Worm (Caenorhabditis elegans) whole organism, L2 larva: ENCODE data around the gene K10D2.8.

Source experiments
- C34F6.9 ChIP-seq: fragments of 150-350 bp; optimal IDR thresholded peaks from 2 replicates; lab custom pipeline; 2014; ENCODE audit warnings: missing biosample characterization, missing genetic modification characterization
- F13H6.1 ChIP-seq: sonication (generic microtip); optimal IDR thresholded peaks from 2 replicates; lab custom pipeline; 2016; ENCODE audit warnings: missing genetic modification characterization, missing compliant biosample characterization
- R02D3.7 ChIP-seq: fragments of 150-350 bp; optimal IDR thresholded peaks from 2 replicates; lab custom pipeline; 2014; ENCODE audit warnings: missing biosample characterization, missing genetic modification characterization
- Y55F3AM.14 ChIP-seq: fragments of 200-800 bp; sonication (Bioruptor generic); optimal IDR thresholded peaks from 2 replicates; lab custom pipeline; 2018; ENCODE audit warnings: mild to moderate bottlenecking, missing genetic modification characterization, missing compliant biosample characterization
- ZK546.5 ChIP-seq: sonication (generic microtip); optimal IDR thresholded peaks from 2 replicates; lab custom pipeline; 2017; ENCODE audit warnings: missing biosample characterization, missing genetic modification characterization
- alr-1 ChIP-seq: fragments of 150-350 bp; optimal IDR thresholded peaks from 2 replicates; lab custom pipeline; 2014; ENCODE audit warnings: missing biosample characterization, missing genetic modification characterization
- aly-2 ChIP-seq: fragments of 150-350 bp; optimal IDR thresholded peaks from 2 replicates; lab custom pipeline; 2014; ENCODE audit warnings: missing biosample characterization, missing genetic modification characterization
- ama-1 ChIP-seq: fragments of 150-350 bp; optimal IDR thresholded peaks from 2 replicates; lab custom pipeline; 2018; ENCODE audit warnings: inconsistent platforms
- ceh-82 ChIP-seq: fragments of 150-350 bp; optimal IDR thresholded peaks from 2 replicates; lab custom pipeline; 2014; ENCODE audit warnings: missing biosample characterization, missing genetic modification characterization
- crh-2 ChIP-seq: sonication (generic microtip); optimal IDR thresholded peaks from 2 replicates; lab custom pipeline; 2017; ENCODE audit warnings: missing biosample characterization, missing genetic modification characterization
- dmd-4 ChIP-seq: sonication (generic microtip); optimal IDR thresholded peaks from 2 replicates; lab custom pipeline; 2017; ENCODE audit warnings: missing biosample characterization, missing genetic modification characterization
- egl-27 ChIP-seq: sonication (generic microtip); optimal IDR thresholded peaks from 3 replicates; lab custom pipeline; 2017; ENCODE audit warnings: missing biosample characterization, missing genetic modification reagents, missing genetic modification characterization
- elt-1 ChIP-seq: fragments of 150-350 bp; optimal IDR thresholded peaks from 2 replicates; lab custom pipeline; 2014; ENCODE audit warnings: missing biosample characterization, missing genetic modification characterization
- elt-3 ChIP-seq: sonication (generic microtip); optimal IDR thresholded peaks from 2 replicates; lab custom pipeline; 2017; ENCODE audit warnings: missing biosample characterization, missing genetic modification characterization
- fos-1 ChIP-seq: fragments of 150-350 bp; optimal IDR thresholded peaks from 2 replicates; lab custom pipeline; 2014; ENCODE audit warnings: missing biosample characterization, missing genetic modification characterization
- gmeb-1 ChIP-seq: fragments of 150-350 bp; optimal IDR thresholded peaks from 2 replicates; lab custom pipeline; 2014; ENCODE audit warnings: missing biosample characterization, missing genetic modification characterization
- lin-11 ChIP-seq: fragments of 150-350 bp; sonication (generic microtip); optimal IDR thresholded peaks from 2 replicates; lab custom pipeline; 2014; ENCODE audit warnings: missing biosample characterization, missing genetic modification characterization, inconsistent platforms, mixed read lengths
- lin-13 ChIP-seq: fragments of 150-350 bp; optimal IDR thresholded peaks from 2 replicates; lab custom pipeline; 2014; ENCODE audit warnings: missing biosample characterization, missing genetic modification reagents, missing genetic modification characterization
- lin-39 ChIP-seq: fragments of 150-350 bp; optimal IDR thresholded peaks from 2 replicates; lab custom pipeline; 2014; ENCODE audit warnings: missing biosample characterization, missing genetic modification reagents, missing genetic modification characterization
- lsy-2 ChIP-seq, 2 experiments: fragments of 150-350 bp in 1 of 2; sonication (generic microtip) in 1 of 2; optimal IDR thresholded peaks; 2 replicates each; lab custom pipeline; 2014 to 2017; ENCODE audit warnings: missing biosample characterization in 2 of 2, missing genetic modification characterization in 2 of 2
- mab-5 ChIP-seq: fragments of 150-350 bp; optimal IDR thresholded peaks from 2 replicates; lab custom pipeline; 2014; ENCODE audit warnings: missing biosample characterization, missing genetic modification characterization
- mbf-1 ChIP-seq: sonication (generic microtip); optimal IDR thresholded peaks from 2 replicates; lab custom pipeline; 2017; ENCODE audit warnings: missing biosample characterization, missing genetic modification characterization
- mdl-1 ChIP-seq, 2 experiments: fragments of 150-350 bp in 1 of 2; sonication (generic microtip) in 1 of 2; optimal IDR thresholded peaks; 2 replicates each; lab custom pipeline; 2017; ENCODE audit warnings: missing biosample characterization in 2 of 2, missing genetic modification characterization in 2 of 2
- nhr-10 ChIP-seq: sonication (generic microtip); optimal IDR thresholded peaks from 2 replicates; lab custom pipeline; 2017; ENCODE audit warnings: missing biosample characterization, missing genetic modification characterization
- nhr-11 ChIP-seq: fragments of 150-350 bp; optimal IDR thresholded peaks from 2 replicates; lab custom pipeline; 2014; ENCODE audit warnings: missing biosample characterization, missing genetic modification characterization
- nhr-129 ChIP-seq: fragments of 150-350 bp; optimal IDR thresholded peaks from 2 replicates; lab custom pipeline; 2014; ENCODE audit warnings: missing biosample characterization, missing genetic modification characterization
- nhr-21 ChIP-seq: fragments of 150-350 bp; optimal IDR thresholded peaks from 2 replicates; lab custom pipeline; 2014; ENCODE audit warnings: missing biosample characterization, missing genetic modification characterization
- nhr-23 ChIP-seq: fragments of 150-350 bp; optimal IDR thresholded peaks from 2 replicates; lab custom pipeline; 2014; ENCODE audit warnings: missing biosample characterization, missing genetic modification reagents, missing genetic modification characterization
- nhr-237 ChIP-seq: fragments of 150-350 bp; optimal IDR thresholded peaks from 2 replicates; lab custom pipeline; 2014; ENCODE audit warnings: missing biosample characterization, missing genetic modification characterization
- nhr-25 ChIP-seq: fragments of 150-350 bp; sonication (generic microtip); optimal IDR thresholded peaks from 3 replicates; lab custom pipeline; 2014; ENCODE audit warnings: missing biosample characterization, missing genetic modification characterization
- nhr-6 ChIP-seq: fragments of 150-350 bp; optimal IDR thresholded peaks from 2 replicates; lab custom pipeline; 2014; ENCODE audit warnings: missing biosample characterization, missing genetic modification characterization
- nhr-77 ChIP-seq: fragments of 150-350 bp; optimal IDR thresholded peaks from 2 replicates; lab custom pipeline; 2014; ENCODE audit warnings: missing biosample characterization, missing genetic modification characterization
- peb-1 ChIP-seq: fragments of 150-350 bp; optimal IDR thresholded peaks from 2 replicates; lab custom pipeline; 2014; ENCODE audit warnings: missing biosample characterization, missing genetic modification characterization
- sem-4 ChIP-seq: fragments of 150-350 bp; optimal IDR thresholded peaks from 2 replicates; lab custom pipeline; 2014; ENCODE audit warnings: missing biosample characterization, missing genetic modification reagents, missing genetic modification characterization
- skn-1 ChIP-seq: sonication (generic microtip); optimal IDR thresholded peaks from 2 replicates; lab custom pipeline; 2017; ENCODE audit warnings: missing biosample characterization, missing genetic modification characterization
- sma-3 ChIP-seq: sonication (generic microtip); optimal IDR thresholded peaks from 2 replicates; lab custom pipeline; 2016; ENCODE audit warnings: missing genetic modification reagents, missing genetic modification characterization, missing compliant biosample characterization
- sma-9 ChIP-seq, 2 experiments: fragments of 150-350 bp in 1 of 2; sonication (generic microtip) in 1 of 2; optimal IDR thresholded peaks; 2 replicates each; lab custom pipeline; 2014 to 2016; ENCODE audit warnings: missing genetic modification characterization in 2 of 2, mild to moderate bottlenecking in 1 of 2, missing biosample characterization in 1 of 2, missing compliant biosample characterization in 1 of 2, missing genetic modification reagents in 1 of 2, moderate library complexity in 1 of 2
- snpc-4 ChIP-seq: fragments of 150-350 bp; optimal IDR thresholded peaks from 2 replicates; lab custom pipeline; 2014; ENCODE audit warnings: missing biosample characterization, missing genetic modification characterization
- unc-39 ChIP-seq: fragments of 150-350 bp; optimal IDR thresholded peaks from 2 replicates; lab custom pipeline; 2014; ENCODE audit warnings: missing biosample characterization, missing genetic modification characterization
- unc-55 ChIP-seq: fragments of 150-350 bp; sonication (generic microtip); optimal IDR thresholded peaks from 3 replicates; lab custom pipeline; 2014; ENCODE audit warnings: missing biosample characterization, missing genetic modification reagents, missing genetic modification characterization
- unc-62 ChIP-seq: fragments of 150-350 bp; optimal IDR thresholded peaks from 2 replicates; lab custom pipeline; 2014; ENCODE audit warnings: missing biosample characterization, missing genetic modification reagents, missing genetic modification characterization
- zag-1 ChIP-seq: fragments of 150-350 bp; optimal IDR thresholded peaks from 2 replicates; lab custom pipeline; 2014; ENCODE audit warnings: missing biosample characterization, missing genetic modification characterization
- ztf-1 ChIP-seq: fragments of 200-800 bp; sonication (Bioruptor generic); conservative IDR thresholded peaks from 2 replicates; pipeline ENCODE4 v1.3.6; 2022; ENCODE audit warnings: missing genetic modification characterization, missing compliant biosample characterization
- ztf-11 ChIP-seq: sonication (generic microtip); optimal IDR thresholded peaks from 2 replicates; lab custom pipeline; 2017; ENCODE audit warnings: missing biosample characterization, missing genetic modification characterization

Gene K10D2.8

DNA sequence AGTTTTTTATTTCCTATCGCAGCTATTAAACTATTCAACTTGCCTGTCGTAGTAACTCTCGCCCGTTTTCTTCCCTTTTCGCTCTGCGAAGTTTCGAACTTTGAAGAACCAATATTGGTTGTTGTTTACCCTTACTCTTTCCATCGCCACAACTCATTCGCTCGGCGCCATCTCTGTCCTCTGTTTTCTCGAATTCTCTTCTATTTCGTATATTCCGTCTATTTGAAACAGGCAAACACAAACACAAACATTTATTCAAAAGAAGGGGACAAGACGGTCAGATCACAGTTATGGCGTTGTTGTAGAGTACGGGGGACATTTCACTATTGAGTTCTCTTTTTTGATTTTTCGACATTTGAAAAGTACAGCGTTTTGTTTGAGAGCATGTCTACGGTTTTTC, 34.3 kb downstream of the K10D2.8 start:
- TF ChIP-seq nhr-129 (tag; lab: Kevin White, UChicago) (peak; percentile 62), sma-3 (GFP tag; lab: Kevin White, UChicago) (no peak), elt-1 (no peak), alr-1 (tag; lab: Kevin White, UChicago) (no peak), F13H6.1 (tag; lab: Kevin White, UChicago) (peak; percentile 60)

- no peak for TF ChIP-seq nhr-21 (tag; lab: Kevin White, UChicago)
- peak; percentile 51 for TF ChIP-seq C34F6.9 (tag; lab: Kevin White, UChicago)
- peak; percentile 47 for TF ChIP-seq sma-3 (GFP tag; lab: Kevin White, UChicago)
- TF ChIP-seq Y55F3AM.14 (GFP tag; lab: Kevin White, UChicago), result no peak
- peak; percentile 61 for TF ChIP-seq nhr-129 (tag; lab: Kevin White, UChicago)
- TF ChIP-seq R02D3.7, result no peak
- peak; percentile 94 for TF ChIP-seq fos-1
- peak; percentile 63 for TF ChIP-seq unc-55
Observed at ce11 chrIII:5224908-5225307, 36.4 kb downstream of the K10D2.8 start.

DNA sequence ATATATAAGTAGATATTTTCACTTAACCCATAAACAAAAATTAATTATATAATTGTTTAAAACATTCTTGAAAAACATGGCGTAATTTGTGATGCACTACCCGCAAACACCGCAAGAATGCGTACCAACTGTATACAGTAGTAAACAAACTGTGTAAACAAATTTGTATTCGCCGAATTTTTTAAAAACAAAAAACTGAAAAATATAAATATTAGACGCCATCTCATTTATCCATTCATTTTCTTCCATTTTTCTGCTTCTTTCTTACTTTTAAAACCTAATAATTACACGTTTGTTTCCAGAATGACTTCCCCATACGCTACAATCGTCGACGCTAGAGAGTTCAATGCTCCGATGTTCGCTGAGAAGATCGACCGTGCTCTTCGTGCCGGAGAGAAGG, 36.8 kb downstream of the K10D2.8 start, which contains the start of gene nex-1:
nex-1 (plus strand) TSS at position 301 of the 400 bp plus-strand sequence.
- no peak for TF ChIP-seq nhr-23 (tag; lab: Kevin White, UChicago)
- no peak for TF ChIP-seq lin-39 (tag; lab: Kevin White, UChicago)
- no peak for TF ChIP-seq nhr-6 (tag; lab: Kevin White, UChicago)
- no peak for TF ChIP-seq nhr-77 (tag; lab: Kevin White, UChicago)
- TF ChIP-seq fos-1, result no peak
- TF ChIP-seq snpc-4, result no peak
- no peak for TF ChIP-seq aly-2 (tag; lab: Kevin White, UChicago)
- TF ChIP-seq mab-5 (tag; lab: Kevin White, UChicago), result no peak
- TF ChIP-seq sem-4 (tag; lab: Kevin White, UChicago), result no peak
- no peak for TF ChIP-seq ceh-82 (tag; lab: Kevin White, UChicago)
- TF ChIP-seq mbf-1 (tag; lab: Kevin White, UChicago), result no peak
- TF ChIP-seq Y55F3AM.14 (GFP tag; lab: Kevin White, UChicago), result no peak

- TF ChIP-seq lin-11 (tag; lab: Kevin White, UChicago) (peak; percentile 96), mbf-1 (tag; lab: Kevin White, UChicago) (no peak), nhr-6 (tag; lab: Kevin White, UChicago) (peak; percentile 60), dmd-4 (tag; lab: Kevin White, UChicago) (no peak), sem-4 (tag; lab: Kevin White, UChicago) (peak; percentile 68), ztf-11 (tag; lab: Kevin White, UChicago) (no peak), ZK546.5 (tag; lab: Kevin White, UChicago) (peak; percentile 3), mdl-1 (tag; optimal IDR thresholded peaks at IDR 0.05; lab: Kevin White, UChicago) (peak in 1 of 2 experiments; percentile 56), fos-1 (peak; percentile 84), ama-1 (lab: Kevin White, UChicago) (peak; percentile 74), nhr-11 (no peak), nhr-10 (no peak), gmeb-1 (tag; lab: Kevin White, UChicago) (peak; percentile 86), aly-2 (tag; lab: Kevin White, UChicago) (no peak), lin-13 (GFP tag; lab: Kevin White, UChicago) (peak; percentile 92), nhr-129 (tag; lab: Kevin White, UChicago) (peak; percentile 86), unc-55 (peak; percentile 98), nhr-23 (tag; lab: Kevin White, UChicago) (no peak), unc-39 (tag; lab: Kevin White, UChicago) (no peak), lin-39 (tag; lab: Kevin White, UChicago) (no peak), nhr-77 (tag; lab: Kevin White, UChicago) (no peak), elt-3 (tag; lab: Kevin White, UChicago) (no peak), egl-27 (tag; lab: Kevin White, UChicago) (no peak), ceh-82 (tag; lab: Kevin White, UChicago) (peak; percentile 35), elt-1 (no peak), ztf-1 (no peak), alr-1 (tag; lab: Kevin White, UChicago) (no peak), unc-62 (GFP tag; lab: Kevin White, UChicago) (no peak), zag-1 (tag; lab: Kevin White, UChicago) (peak; percentile 68), lsy-2 (tag; optimal IDR thresholded peaks at IDR 0.05; lab: Kevin White, UChicago) (peak; percentile 65 to 93), Y55F3AM.14 (GFP tag; lab: Kevin White, UChicago) (no peak), R02D3.7 (no peak), F13H6.1 (tag; lab: Kevin White, UChicago) (peak; percentile 74), nhr-237 (tag; lab: Kevin White, UChicago) (no peak), sma-9 (GFP tag; optimal IDR thresholded peaks at IDR 0.05; lab: Kevin White, UChicago) (peak; percentile 59), sma-9 (tag; optimal IDR thresholded peaks at IDR 0.05; lab: Kevin White, UChicago) (no peak), snpc-4 (peak; percentile 60), crh-2 (tag; lab: Kevin White, UChicago) (peak; percentile 93), nhr-25 (peak; percentile 91), mab-5 (tag; lab: Kevin White, UChicago) (peak; percentile 50), peb-1 (tag; lab: Kevin White, UChicago) (no peak), skn-1 (tag; lab: Kevin White, UChicago) (peak; percentile 49)
Observed at ce11 chrIII:5227831-5228467, 39.4 kb downstream of the K10D2.8 start, which contains the start of the genes C34E10.12, C34E10.10 and atp-2. C34E10.12 (minus strand) TSS chrIII:5227881. C34E10.10 (minus strand) TSS chrIII:5227884. atp-2 (plus strand) TSS chrIII:5228417.
